Fruit fly (Drosophila melanogaster) whole organism, embryonic: ENCODE measurements around the gene dmrt93B.
A peak's percentile ranks its signal among the peaks of the same experiment; 100 is the strongest.

ENCODE experiments used
- Bgb ChIP-seq: fragments of 200-800 bp; sonication (Bioruptor generic); IDR thresholded peaks from 2 replicates; pipeline ENCODE4 v1.3.6; 2022; ENCODE audit warnings: missing biosample characterization, missing genetic modification characterization; ENCODE audit not compliant: partially characterized antibody
- CG11456 ChIP-seq: fragments of 200-800 bp; sonication (Bioruptor generic); IDR thresholded peaks from 3 replicates; pipeline ENCODE4 v1.3.6; 2022; ENCODE audit warnings: missing biosample characterization, missing genetic modification characterization
- CG12769 ChIP-seq: fragments of 200-800 bp; sonication (Bioruptor generic); optimal IDR thresholded peaks from 2 replicates; lab custom pipeline; 2019; ENCODE audit warnings: missing biosample characterization, mild to moderate bottlenecking, missing genetic modification characterization, moderate library complexity
- CG14441 ChIP-seq: fragments of 200-800 bp; sonication (Bioruptor generic); IDR thresholded peaks from 2 replicates; pipeline ENCODE4 v1.3.6; 2022; ENCODE audit warnings: missing biosample characterization, missing genetic modification characterization
- CG16813 ChIP-seq: fragments of 200-800 bp; sonication (Bioruptor generic); IDR thresholded peaks from 3 replicates; pipeline ENCODE4 v1.3.6; 2022; ENCODE audit warnings: missing biosample characterization, missing genetic modification characterization; ENCODE audit not compliant: partially characterized antibody
- CG17361 ChIP-seq: fragments of 200-800 bp; sonication (Bioruptor generic); IDR thresholded peaks from 3 replicates; pipeline ENCODE4 v1.3.6; 2022; ENCODE audit warnings: missing biosample characterization, missing genetic modification characterization
- CG2116 ChIP-seq: fragments of 200-800 bp; sonication (Bioruptor generic); optimal IDR thresholded peaks from 3 replicates; lab custom pipeline; 2018; ENCODE audit warnings: missing biosample characterization, mild to moderate bottlenecking, missing genetic modification characterization
- CG31365 ChIP-seq: fragments of 200-800 bp; sonication (Bioruptor generic); optimal IDR thresholded peaks from 2 replicates; lab custom pipeline; 2018; ENCODE audit warnings: missing biosample characterization, mild to moderate bottlenecking, missing genetic modification characterization
- CG32767 ChIP-seq: fragments of 200-800 bp; sonication (Bioruptor generic); IDR thresholded peaks from 2 replicates; pipeline ENCODE4 v1.3.6; 2022; ENCODE audit warnings: missing biosample characterization, missing genetic modification characterization
- CG34376 ChIP-seq: fragments of 200-800 bp; sonication (Bioruptor generic); optimal IDR thresholded peaks from 2 replicates; lab custom pipeline; 2018; ENCODE audit warnings: missing biosample characterization, mild to moderate bottlenecking, missing genetic modification characterization
- CG3995 ChIP-seq: fragments of 200-800 bp; sonication (Bioruptor generic); optimal IDR thresholded peaks from 3 replicates; lab custom pipeline; 2016; ENCODE audit warnings: missing biosample characterization, missing genetic modification characterization
- CG4617 ChIP-seq: fragments of 200-800 bp; sonication (Bioruptor generic); optimal IDR thresholded peaks from 3 replicates; lab custom pipeline; 2016; ENCODE audit warnings: missing biosample characterization, missing genetic modification characterization, borderline replicate concordance
- CG4707 ChIP-seq: fragments of 200-800 bp; sonication (Bioruptor generic); optimal IDR thresholded peaks from 2 replicates; lab custom pipeline; 2018; ENCODE audit warnings: missing biosample characterization, mild to moderate bottlenecking, missing genetic modification characterization, moderate library complexity
- CG4854 ChIP-seq: fragments of 200-800 bp; sonication (Bioruptor generic); optimal IDR thresholded peaks from 2 replicates; lab custom pipeline; 2016; ENCODE audit warnings: missing biosample characterization, missing genetic modification characterization, inconsistent platforms
- CG6654 ChIP-seq: fragments of 200-800 bp; sonication (Bioruptor generic); optimal IDR thresholded peaks from 2 replicates; lab custom pipeline; 2017; ENCODE audit warnings: missing biosample characterization, mild to moderate bottlenecking, missing genetic modification characterization
- CG6791 ChIP-seq: fragments of 200-800 bp; sonication (Bioruptor generic); IDR thresholded peaks from 3 replicates; pipeline ENCODE4 v1.3.6; 2022; ENCODE audit warnings: missing biosample characterization, missing genetic modification characterization; ENCODE audit not compliant: partially characterized antibody
- CG6854 ChIP-seq: fragments of 200-800 bp; sonication (Bioruptor generic); optimal IDR thresholded peaks from 3 replicates; lab custom pipeline; 2017; ENCODE audit warnings: missing biosample characterization, mild to moderate bottlenecking, missing genetic modification characterization
- CG7357 ChIP-seq: fragments of 200-800 bp; sonication (Bioruptor generic); IDR thresholded peaks from 3 replicates; pipeline ENCODE4 v1.3.6; 2022; ENCODE audit warnings: missing biosample characterization, missing genetic modification characterization
- CG7987 ChIP-seq: fragments of 200-800 bp; sonication (Bioruptor generic); optimal IDR thresholded peaks from 2 replicates; lab custom pipeline; 2018; ENCODE audit warnings: missing biosample characterization, mild to moderate bottlenecking, missing genetic modification characterization, moderate library complexity
- CG8478 ChIP-seq: fragments of >200 bp; optimal IDR thresholded peaks from 2 replicates; lab custom pipeline; 2018
- Dad ChIP-seq: fragments of 200-800 bp; sonication (Bioruptor generic); optimal IDR thresholded peaks from 3 replicates; lab custom pipeline; 2016; ENCODE audit warnings: missing biosample characterization, missing genetic modification characterization
- Dfd ChIP-seq, 2 experiments: fragments of >200 bp; optimal IDR thresholded peaks; 2 replicates each; lab custom pipeline; 2017; ENCODE audit warnings: missing biosample characterization in 2 of 2, missing genetic modification characterization in 2 of 2
- Eip74EF ChIP-seq, 2 experiments: fragments of 200-800 bp in 1 of 2; fragments of >200 bp in 1 of 2; sonication (Bioruptor generic) in 1 of 2; optimal IDR thresholded peaks; 2 replicates each; lab custom pipeline; 2017 to 2019; ENCODE audit warnings: missing biosample characterization in 2 of 2, missing genetic modification characterization in 2 of 2, mild to moderate bottlenecking in 1 of 2, moderate library complexity in 1 of 2
- HmgZ ChIP-seq: fragments of 200-800 bp; sonication (Bioruptor generic); optimal IDR thresholded peaks from 2 replicates; lab custom pipeline; 2018; ENCODE audit warnings: missing biosample characterization, mild to moderate bottlenecking, missing genetic modification characterization
- Hsf ChIP-seq: fragments of 200-800 bp; sonication (Bioruptor generic); optimal IDR thresholded peaks from 3 replicates; lab custom pipeline; 2016; ENCODE audit warnings: missing biosample characterization, missing genetic modification characterization
- MBD-R2 ChIP-seq: fragments of 200-800 bp; sonication (Bioruptor generic); IDR thresholded peaks from 2 replicates; pipeline ENCODE4 v1.3.6; 2022; ENCODE audit warnings: missing biosample characterization, missing genetic modification characterization
- Med ChIP-seq: fragments of 200-800 bp; sonication (Bioruptor generic); peaks from one replicate; lab custom pipeline; 2016; ENCODE audit warnings: missing biosample characterization, missing genetic modification characterization, mild to moderate bottlenecking, inconsistent platforms, moderate library complexity
- Nf-YB ChIP-seq: fragments of 200-800 bp; sonication (Bioruptor generic); optimal IDR thresholded peaks from 3 replicates; lab custom pipeline; 2019; ENCODE audit warnings: missing biosample characterization, mild to moderate bottlenecking, missing genetic modification characterization, moderate library complexity
- Six4 ChIP-seq: fragments of 200-800 bp; sonication (Bioruptor generic); optimal IDR thresholded peaks from 2 replicates; lab custom pipeline; 2016; ENCODE audit warnings: missing biosample characterization, missing genetic modification characterization
- Ssrp ChIP-seq: fragments of 200-800 bp; sonication (Bioruptor generic); optimal IDR thresholded peaks from 2 replicates; lab custom pipeline; 2018; ENCODE audit warnings: missing biosample characterization, mild to moderate bottlenecking, missing genetic modification characterization, moderate library complexity
- Vsx1 ChIP-seq: fragments of 200-800 bp; sonication (Bioruptor generic); optimal IDR thresholded peaks from 2 replicates; lab custom pipeline; 2017; ENCODE audit warnings: missing biosample characterization, mild to moderate bottlenecking, missing genetic modification characterization, missing genetic modification reagents
- ara ChIP-seq: fragments of 200-800 bp; sonication (Bioruptor generic); IDR thresholded peaks from 2 replicates; pipeline ENCODE4 v1.3.6; 2022; ENCODE audit warnings: missing biosample characterization, missing genetic modification characterization
- az2 ChIP-seq: fragments of 200-800 bp; sonication (Bioruptor generic); optimal IDR thresholded peaks from 3 replicates; lab custom pipeline; 2016; ENCODE audit warnings: missing biosample characterization, missing genetic modification characterization
- bbx ChIP-seq: fragments of 200-800 bp; sonication (Bioruptor generic); IDR thresholded peaks from 2 replicates; pipeline ENCODE4 v1.3.6; 2022; ENCODE audit warnings: missing biosample characterization, missing genetic modification characterization; ENCODE audit not compliant: partially characterized antibody
- bowl ChIP-seq: fragments of 200-800 bp; sonication (Bioruptor generic); IDR thresholded peaks from 2 replicates; pipeline ENCODE4 v1.3.6; 2022; ENCODE audit warnings: missing biosample characterization, missing genetic modification characterization
- cg ChIP-seq: fragments of 200-800 bp; sonication (Bioruptor generic); optimal IDR thresholded peaks from 3 replicates; lab custom pipeline; 2019; ENCODE audit warnings: missing biosample characterization, mild to moderate bottlenecking, missing genetic modification characterization, moderate library complexity
- chinmo ChIP-seq: fragments of 200-800 bp; sonication (Bioruptor generic); IDR thresholded peaks from 4 replicates; pipeline ENCODE4 v1.3.6; 2022; ENCODE audit warnings: missing biosample characterization, missing genetic modification characterization; ENCODE audit not compliant: partially characterized antibody
- cwo ChIP-seq: fragments of 200-800 bp; sonication (Bioruptor generic); optimal IDR thresholded peaks from 3 replicates; lab custom pipeline; 2017; ENCODE audit warnings: missing biosample characterization, missing genetic modification characterization, mild to moderate bottlenecking, moderate library complexity, missing genetic modification reagents
- ems ChIP-seq: fragments of 200-800 bp; sonication (Bioruptor generic); optimal IDR thresholded peaks from 3 replicates; lab custom pipeline; 2016; ENCODE audit warnings: missing biosample characterization, missing genetic modification characterization
- exex ChIP-seq: fragments of 200-800 bp; sonication (Bioruptor generic); optimal IDR thresholded peaks from 4 replicates; lab custom pipeline; 2018; ENCODE audit warnings: missing biosample characterization, mild to moderate bottlenecking, missing genetic modification characterization, moderate library complexity
- jigr1 ChIP-seq: fragments of 200-800 bp; sonication (Bioruptor generic); IDR thresholded peaks from 3 replicates; pipeline ENCODE4 v1.3.6; 2022; ENCODE audit warnings: missing biosample characterization, missing genetic modification characterization
- lov ChIP-seq, 2 experiments: fragments of 200-800 bp in 1 of 2; fragments of >200 bp in 1 of 2; sonication (Bioruptor generic) in 1 of 2; IDR thresholded peaks in 1 of 2; optimal IDR thresholded peaks in 1 of 2; 2 replicates in 1 of 2; 3 replicates in 1 of 2; pipeline versions ENCODE4 v1.3.6 to Lab custom; 2017 to 2022; ENCODE audit warnings: missing biosample characterization in 1 of 2, missing genetic modification characterization in 1 of 2
- sd ChIP-seq: fragments of 200-800 bp; sonication (Bioruptor generic); optimal IDR thresholded peaks from 3 replicates; lab custom pipeline; 2018; ENCODE audit warnings: missing biosample characterization, mild to moderate bottlenecking, missing genetic modification characterization, moderate library complexity
- sens ChIP-seq: fragments of 200-800 bp; sonication (Bioruptor generic); peaks from one replicate; lab custom pipeline; 2016; ENCODE audit warnings: missing biosample characterization, missing genetic modification characterization
- shn ChIP-seq: fragments of 200-800 bp; sonication (Bioruptor generic); optimal IDR thresholded peaks from 3 replicates; lab custom pipeline; 2016; ENCODE audit warnings: missing biosample characterization, missing genetic modification characterization
- sug ChIP-seq: fragments of 200-800 bp; optimal IDR thresholded peaks from 2 replicates; lab custom pipeline; 2019; ENCODE audit warnings: missing biosample characterization, mild to moderate bottlenecking, missing genetic modification characterization, moderate library complexity
- twi ChIP-seq: fragments of 200-800 bp; optimal IDR thresholded peaks from 2 replicates; lab custom pipeline; 2019; ENCODE audit warnings: missing biosample characterization, mild to moderate bottlenecking, missing genetic modification characterization, moderate library complexity

The dmrt93B gene

DNA sequence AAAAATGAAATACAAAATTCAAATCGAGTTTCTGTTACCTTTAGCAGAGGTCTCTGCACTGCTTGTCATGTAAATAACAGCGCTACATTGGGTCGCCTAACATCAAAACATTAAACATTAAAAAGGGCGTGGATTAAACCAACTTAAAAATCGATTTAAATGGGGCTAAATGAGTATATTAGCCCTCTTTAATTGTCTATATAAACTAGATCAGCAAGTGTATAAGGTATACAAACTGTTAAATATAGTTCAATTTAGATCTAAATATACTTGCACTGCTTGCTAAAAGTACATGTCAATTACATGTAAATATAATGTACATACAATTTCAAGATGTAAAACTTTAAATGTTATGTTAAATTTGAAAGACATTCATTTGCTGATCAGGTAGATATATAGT lies 4.1 kb upstream of the dmrt93B start (continued):
- TF ChIP-seq CG6854 (GFP tag; lab: Kevin White, UChicago) = no peak
- no peak for TF ChIP-seq CG4617 (GFP tag; lab: Kevin White, UChicago)
- peak; percentile 91 for TF ChIP-seq CG31365
- peak in 1 of 2 experiments; percentile 54 for TF ChIP-seq Dfd (GFP tag; optimal IDR thresholded peaks at IDR 0.05; lab: Kevin White, UChicago)
- no peak for TF ChIP-seq HmgZ (tag; lab: Kevin White, UChicago)
- peak; percentile 43 for TF ChIP-seq Bgb (GFP tag; lab: Robert Waterston, UW)
- no peak for TF ChIP-seq az2 (GFP tag; lab: Kevin White, UChicago)
- no peak for TF ChIP-seq CG32767 (GFP tag; lab: Robert Waterston, UW)
- no peak for TF ChIP-seq CG7357 (GFP tag; lab: Robert Waterston, UW)
- no peak for TF ChIP-seq Dad (GFP tag; lab: Kevin White, UChicago)
- peak in 1 of 2 experiments; percentile 72 for TF ChIP-seq Eip74EF (GFP tag; optimal IDR thresholded peaks at IDR 0.05; lab: Kevin White, UChicago)
- TF ChIP-seq Nf-YB (GFP tag; lab: Kevin White, UChicago) = no peak
- TF ChIP-seq MBD-R2 (GFP tag; lab: Robert Waterston, UW) = no peak
- no peak for TF ChIP-seq ara
- TF ChIP-seq CG4707 (GFP tag; lab: Kevin White, UChicago) = no peak
- no peak for TF ChIP-seq Six4
- TF ChIP-seq CG17361 (GFP tag; lab: Robert Waterston, UW) = 0 out of 3 replicates have a peak, but pooled peaks have one; percentile 21
- TF ChIP-seq ems = no peak
- TF ChIP-seq CG6654 = no peak
- TF ChIP-seq bowl (GFP tag; lab: Robert Waterston, UW) = no peak
- no peak for TF ChIP-seq cg (GFP tag; lab: Kevin White, UChicago)
- TF ChIP-seq twi (tag; lab: Kevin White, UChicago) = no peak
- TF ChIP-seq CG2116 (GFP tag; lab: Kevin White, UChicago) = no peak

DNA sequence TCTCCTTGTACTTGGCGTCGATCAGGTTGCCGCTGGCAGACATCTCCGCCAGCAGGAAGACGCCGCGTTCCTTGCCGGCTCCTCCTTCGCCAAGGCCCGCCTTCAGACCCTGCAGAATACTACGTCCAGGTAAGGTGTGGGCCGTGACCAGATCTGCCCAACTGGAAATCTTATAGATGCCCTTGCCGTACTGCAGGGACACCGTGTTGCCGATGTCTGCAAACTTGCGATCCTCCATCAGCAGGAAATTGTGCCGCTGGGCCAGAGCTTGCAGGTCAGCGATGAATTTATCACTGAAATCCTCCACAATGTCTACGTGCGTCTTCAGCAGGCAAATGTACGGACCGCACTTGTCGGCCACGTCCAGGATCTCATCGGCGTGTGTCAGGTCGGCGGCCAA lies 2.5 kb upstream of the dmrt93B start:
- TF ChIP-seq Vsx1 (GFP tag; lab: Kevin White, UChicago) = no peak
- TF ChIP-seq lov (optimal IDR thresholded peaks at IDR 0.05; lab: Kevin White, UChicago) = no peak
- 0 out of 3 replicates have a peak, but pooled peaks have one; percentile 38 for TF ChIP-seq lov (GFP tag; IDR thresholded peaks at IDR 0.05; lab: Robert Waterston, UW)
- TF ChIP-seq sens (GFP tag; lab: Kevin White, UChicago) = peak; percentile 4
- TF ChIP-seq CG8478 = peak; percentile 29
- TF ChIP-seq CG11456 (GFP tag; lab: Robert Waterston, UW) = 0 out of 3 replicates have a peak, but pooled peaks have one; percentile 19
- peak; percentile 70 for TF ChIP-seq Med (GFP tag; lab: Kevin White, UChicago)
- no peak for TF ChIP-seq Hsf (GFP tag; lab: Kevin White, UChicago)

DNA sequence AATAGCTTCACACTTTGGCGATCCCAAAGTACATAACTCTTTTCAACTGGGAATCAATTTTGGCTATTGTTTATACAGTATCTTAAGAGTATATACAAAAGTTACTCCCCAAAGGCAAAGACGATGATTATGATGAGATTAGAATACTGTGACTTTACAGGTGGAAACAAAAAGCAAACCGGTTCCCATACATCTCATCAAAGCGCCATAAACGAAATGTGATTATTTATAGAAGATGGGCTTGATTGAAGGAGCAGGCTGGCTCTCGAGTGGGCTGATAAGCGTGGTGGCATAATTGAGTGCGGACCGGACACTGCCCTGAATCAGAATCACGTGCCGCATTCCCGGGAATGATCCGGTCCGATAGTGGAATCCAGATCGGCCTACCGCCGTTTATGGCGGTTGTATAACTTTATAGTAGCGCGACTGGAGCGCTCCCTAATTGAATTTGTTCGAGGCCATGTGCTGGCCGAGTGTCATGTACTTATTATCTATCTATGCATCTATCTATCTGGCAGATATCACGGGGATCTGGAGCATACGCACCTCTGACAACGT lies 1.8 kb upstream of the dmrt93B start:
- TF ChIP-seq CG4854 (GFP tag; lab: Kevin White, UChicago) = no peak
- TF ChIP-seq Ssrp (tag; lab: Kevin White, UChicago) = no peak
- TF ChIP-seq CG34376 (GFP tag; lab: Kevin White, UChicago) = peak; percentile 5
- peak; percentile 17; the same call in 1 of the 2 replicates for TF ChIP-seq bbx (GFP tag; lab: Robert Waterston, UW)
- TF ChIP-seq sd (tag; lab: Kevin White, UChicago) = peak; percentile 56
- 0 out of 4 replicates have a peak, but pooled peaks have one; percentile 29 for TF ChIP-seq chinmo (GFP tag; lab: Robert Waterston, UW)
- TF ChIP-seq sug (tag; lab: Kevin White, UChicago) = peak; percentile 28
- TF ChIP-seq CG12769 (tag; lab: Kevin White, UChicago) = peak; percentile 62
- no peak for TF ChIP-seq CG14441
- peak; percentile 48 for TF ChIP-seq Med (GFP tag; lab: Kevin White, UChicago)
- TF ChIP-seq shn = no peak
- TF ChIP-seq jigr1 = no peak
- 0 out of 3 replicates have a peak, but pooled peaks have one; percentile 9 for TF ChIP-seq CG6791 (GFP tag; lab: Robert Waterston, UW)
- peak; percentile 9 for TF ChIP-seq CG7987 (GFP tag; lab: Kevin White, UChicago)
- peak; percentile 74 for TF ChIP-seq exex (tag; lab: Kevin White, UChicago)
- peak; percentile 96 for TF ChIP-seq cwo (GFP tag; lab: Kevin White, UChicago)
- TF ChIP-seq CG3995 (GFP tag; lab: Kevin White, UChicago) = peak; percentile 75
- no peak for TF ChIP-seq CG16813 (GFP tag; lab: Robert Waterston, UW)
